Worm (Caenorhabditis elegans): ENCODE data around the gene fbxa-7.
"Not testable (repeated sequence)": the region's sequence is repeated elsewhere in the genome, so short reads cannot be mapped to it uniquely, and the experiment has no call there.

Gene fbxa-7

ce11 chrIII:2261353-2261752, 10.1 kb upstream of the fbxa-7 start, which contains the start of gene fbxa-42:
TSS of gene fbxa-42 (minus strand) at chrIII:2261453.
- not testable (repeated sequence) for TF ChIP-seq dpl-1 (GFP tag; optimal IDR thresholded peaks at IDR 0.05); pha-4 (GFP tag; IDR thresholded peaks at IDR 0.05); pha-4 (tag; optimal IDR thresholded peaks at IDR 0.05); dmd-6 (GFP tag; IDR thresholded peaks at IDR 0.05)

DNA sequence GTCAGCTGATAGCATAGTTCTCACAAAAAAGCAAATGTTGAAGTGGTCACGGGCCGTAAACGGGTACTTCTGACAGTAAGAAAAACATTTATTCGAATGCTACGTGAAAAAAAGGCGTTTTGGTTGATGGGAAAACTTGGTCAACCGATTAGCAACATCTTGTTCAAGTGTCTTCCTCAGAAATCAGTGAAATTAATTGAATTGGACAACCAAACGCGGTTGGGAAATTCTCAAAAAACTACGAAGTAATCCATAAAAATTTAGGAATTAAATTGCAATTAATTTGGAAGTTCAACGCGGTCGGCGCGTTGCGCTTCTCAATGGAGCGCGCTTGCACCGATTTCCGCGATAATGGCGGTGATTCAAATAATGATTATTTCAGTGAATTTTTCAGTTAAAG, 8.1 kb upstream of the fbxa-7 start:
- TF ChIP-seq Y105C5A.15 (GFP tag; IDR thresholded peaks at IDR 0.05), result no peak
- TF ChIP-seq R02D3.7 (tag; optimal IDR thresholded peaks at IDR 0.05), result no peak
- TF ChIP-seq nhr-25 (tag; optimal IDR thresholded peaks at IDR 0.05; ENCODE audit: borderline replicate concordance, insufficient read depth), result no peak
- no peak for TF ChIP-seq lsy-2 (tag; optimal IDR thresholded peaks at IDR 0.05)
- no peak for TF ChIP-seq saeg-2 (GFP tag; IDR thresholded peaks at IDR 0.05)

DNA sequence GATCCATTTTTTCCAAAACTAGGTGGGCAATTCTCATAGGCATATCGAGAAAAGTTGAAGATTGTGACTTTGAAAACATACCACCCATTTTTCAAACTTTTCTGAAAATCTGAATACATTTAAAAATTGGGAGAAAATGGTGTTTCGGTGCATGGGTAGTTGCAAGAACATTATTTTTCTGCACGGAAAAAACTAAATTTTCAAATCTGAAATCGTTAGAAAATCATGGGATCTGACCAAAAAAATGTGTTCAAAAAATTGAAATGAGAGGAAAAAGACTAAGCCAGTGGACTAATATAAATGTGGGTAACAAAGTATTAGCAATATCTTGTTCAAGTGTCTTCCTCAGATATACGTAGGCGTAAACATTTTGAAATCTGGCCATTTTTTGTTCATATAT, 7.6 kb upstream of the fbxa-7 start, which contains the start of gene fbxa-43:
Gene fbxa-43 (minus strand): TSS at position 101 of the 400 bp plus-strand sequence.
- TF ChIP-seq gei-8 (GFP tag; optimal IDR thresholded peaks at IDR 0.05), result no peak
- TF ChIP-seq hlh-11 (tag; optimal IDR thresholded peaks at IDR 0.05), result no peak
- no peak for TF ChIP-seq aha-1 (tag)
- no peak for TF ChIP-seq F10B5.3 (tag; optimal IDR thresholded peaks at IDR 0.05)
- TF ChIP-seq Y5F2A.4 (GFP tag; optimal IDR thresholded peaks at IDR 0.05), result no peak
- TF ChIP-seq tra-1 (GFP tag; IDR thresholded peaks at IDR 0.05), result no peak
- TF ChIP-seq vab-7 (GFP tag; IDR thresholded peaks at IDR 0.05), result no peak
- no peak for TF ChIP-seq zfp-2 (tag; optimal IDR thresholded peaks at IDR 0.05)
- TF ChIP-seq ctbp-1 (GFP tag; IDR thresholded peaks at IDR 0.05), result no peak
- no peak for TF ChIP-seq dmd-9 (GFP tag; IDR thresholded peaks at IDR 0.05)
- TF ChIP-seq ceh-20 (GFP tag; IDR thresholded peaks at IDR 0.05), result no peak
- TF ChIP-seq nhr-25 (tag; optimal IDR thresholded peaks at IDR 0.05; ENCODE audit: borderline replicate concordance, insufficient read depth), result no peak
- TF ChIP-seq snpc-4 (tag; optimal IDR thresholded peaks at IDR 0.05), result no peak
- no peak for TF ChIP-seq F26F4.8 (GFP tag; conservative IDR thresholded peaks at IDR 0.05)

ce11 chrIII:2255522-2255921, 4.3 kb upstream of the fbxa-7 start, which contains the start of gene fbxa-71:
TSS of gene fbxa-71 (plus strand) at chrIII:2255822.
- no peak for TF ChIP-seq nhr-111 (GFP tag; optimal IDR thresholded peaks at IDR 0.05)
- no peak for TF ChIP-seq mep-1 (tag; optimal IDR thresholded peaks at IDR 0.05)
- no peak for TF ChIP-seq nhr-76 (tag; optimal IDR thresholded peaks at IDR 0.05)
- no peak for TF ChIP-seq dve-1 (tag; optimal IDR thresholded peaks at IDR 0.05; ENCODE audit: insufficient read depth)
- no peak for TF ChIP-seq F44E2.7 (GFP tag; IDR thresholded peaks at IDR 0.05)
- no peak for TF ChIP-seq tra-1 (GFP tag; IDR thresholded peaks at IDR 0.05)

DNA sequence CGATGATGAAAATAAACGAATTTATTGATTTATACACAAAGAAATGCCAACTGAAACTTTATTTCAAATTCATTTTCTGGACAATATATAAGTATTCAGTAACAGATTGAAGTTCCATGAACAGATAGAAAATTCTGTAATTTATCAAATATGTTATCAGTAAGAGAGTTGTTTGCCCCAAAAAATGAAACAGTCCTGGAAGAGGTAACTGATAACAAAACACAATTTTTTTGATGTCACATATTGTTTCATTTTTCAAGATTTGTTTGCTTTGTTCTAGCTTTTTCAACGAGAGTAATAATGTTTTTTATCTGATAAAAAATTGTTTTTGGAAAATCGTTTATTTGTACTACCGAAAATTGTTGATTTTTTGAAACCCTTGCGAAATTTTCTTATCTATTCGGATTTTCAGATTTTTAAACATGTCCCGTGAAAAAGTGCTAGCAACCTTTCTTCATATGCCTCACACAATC, 1.8 kb upstream of the fbxa-7 start, which contains the start of gene fbxa-73:
Gene fbxa-73 (plus strand): TSS at position 423 of the 473 bp plus-strand sequence.
- TF ChIP-seq ceh-28 (tag; optimal IDR thresholded peaks at IDR 0.05), result no peak
- no peak for TF ChIP-seq daf-16 (GFP tag; optimal IDR thresholded peaks at IDR 0.05)
- TF ChIP-seq daf-16 (tag; optimal IDR thresholded peaks at IDR 0.05), result peak; percentile 84
- no peak for TF ChIP-seq ceh-62 (tag; optimal IDR thresholded peaks at IDR 0.05)
- TF ChIP-seq ceh-44 (GFP tag; IDR thresholded peaks at IDR 0.05), result no peak
- TF ChIP-seq nhr-28 (tag; optimal IDR thresholded peaks at IDR 0.05), result peak; percentile 64
- TF ChIP-seq nhr-42 (GFP tag; IDR thresholded peaks at IDR 0.05), result no peak
- TF ChIP-seq snpc-1.2 (GFP tag; IDR thresholded peaks at IDR 0.05), result no peak
- TF ChIP-seq F10B5.3 (tag; optimal IDR thresholded peaks at IDR 0.05), result no peak
- no peak for TF ChIP-seq dve-1 (tag; optimal IDR thresholded peaks at IDR 0.05; ENCODE audit: insufficient read depth)
- TF ChIP-seq ZK337.2 (GFP tag; IDR thresholded peaks at IDR 0.05), result no peak
- TF ChIP-seq attf-4 (tag; optimal IDR thresholded peaks at IDR 0.05), result no peak
- TF ChIP-seq pqm-1 (tag; optimal IDR thresholded peaks at IDR 0.05), result peak; percentile 83
- TF ChIP-seq hlh-11 (tag; optimal IDR thresholded peaks at IDR 0.05), result no peak

Data from whole organism, L4 larva.